Worm (Caenorhabditis elegans) whole organism, L2 larva: Measurements from ENCODE around the gene cpg-2.

Experiments used
- C34F6.9 ChIP-seq: fragments of 150-350 bp; optimal IDR thresholded peaks from 2 replicates; lab custom pipeline; 2014; ENCODE audit warnings: missing biosample characterization, missing genetic modification characterization
- F13H6.1 ChIP-seq: sonication (generic microtip); optimal IDR thresholded peaks from 2 replicates; lab custom pipeline; 2016; ENCODE audit warnings: missing genetic modification characterization, missing compliant biosample characterization
- R02D3.7 ChIP-seq: fragments of 150-350 bp; optimal IDR thresholded peaks from 2 replicates; lab custom pipeline; 2014; ENCODE audit warnings: missing biosample characterization, missing genetic modification characterization
- Y55F3AM.14 ChIP-seq: fragments of 200-800 bp; sonication (Bioruptor generic); optimal IDR thresholded peaks from 2 replicates; lab custom pipeline; 2018; ENCODE audit warnings: mild to moderate bottlenecking, missing genetic modification characterization, missing compliant biosample characterization
- ZK546.5 ChIP-seq: sonication (generic microtip); optimal IDR thresholded peaks from 2 replicates; lab custom pipeline; 2017; ENCODE audit warnings: missing biosample characterization, missing genetic modification characterization
- alr-1 ChIP-seq: fragments of 150-350 bp; optimal IDR thresholded peaks from 2 replicates; lab custom pipeline; 2014; ENCODE audit warnings: missing biosample characterization, missing genetic modification characterization
- aly-2 ChIP-seq: fragments of 150-350 bp; optimal IDR thresholded peaks from 2 replicates; lab custom pipeline; 2014; ENCODE audit warnings: missing biosample characterization, missing genetic modification characterization
- ama-1 ChIP-seq: fragments of 150-350 bp; optimal IDR thresholded peaks from 2 replicates; lab custom pipeline; 2018; ENCODE audit warnings: inconsistent platforms
- blmp-1 ChIP-seq: sonication (generic microtip); optimal IDR thresholded peaks from 2 replicates; lab custom pipeline; 2017; ENCODE audit warnings: missing genetic modification characterization, mild to moderate bottlenecking, missing compliant biosample characterization, antibody characterized with exemption, moderate library complexity; ENCODE audit not compliant: insufficient read depth
- ceh-16 ChIP-seq: fragments of 150-350 bp; optimal IDR thresholded peaks from 2 replicates; lab custom pipeline; 2014; ENCODE audit warnings: missing biosample characterization, missing genetic modification characterization
- ceh-82 ChIP-seq: fragments of 150-350 bp; optimal IDR thresholded peaks from 2 replicates; lab custom pipeline; 2014; ENCODE audit warnings: missing biosample characterization, missing genetic modification characterization
- crh-2 ChIP-seq: sonication (generic microtip); optimal IDR thresholded peaks from 2 replicates; lab custom pipeline; 2017; ENCODE audit warnings: missing biosample characterization, missing genetic modification characterization
- dmd-4 ChIP-seq: sonication (generic microtip); optimal IDR thresholded peaks from 2 replicates; lab custom pipeline; 2017; ENCODE audit warnings: missing biosample characterization, missing genetic modification characterization
- egl-27 ChIP-seq: sonication (generic microtip); optimal IDR thresholded peaks from 3 replicates; lab custom pipeline; 2017; ENCODE audit warnings: missing biosample characterization, missing genetic modification reagents, missing genetic modification characterization
- elt-1 ChIP-seq: fragments of 150-350 bp; optimal IDR thresholded peaks from 2 replicates; lab custom pipeline; 2014; ENCODE audit warnings: missing biosample characterization, missing genetic modification characterization
- elt-3 ChIP-seq: sonication (generic microtip); optimal IDR thresholded peaks from 2 replicates; lab custom pipeline; 2017; ENCODE audit warnings: missing biosample characterization, missing genetic modification characterization
- fos-1 ChIP-seq: fragments of 150-350 bp; optimal IDR thresholded peaks from 2 replicates; lab custom pipeline; 2014; ENCODE audit warnings: missing biosample characterization, missing genetic modification characterization
- gmeb-1 ChIP-seq: fragments of 150-350 bp; optimal IDR thresholded peaks from 2 replicates; lab custom pipeline; 2014; ENCODE audit warnings: missing biosample characterization, missing genetic modification characterization
- lin-11 ChIP-seq: fragments of 150-350 bp; sonication (generic microtip); optimal IDR thresholded peaks from 2 replicates; lab custom pipeline; 2014; ENCODE audit warnings: missing biosample characterization, missing genetic modification characterization, inconsistent platforms, mixed read lengths
- lin-13 ChIP-seq: fragments of 150-350 bp; optimal IDR thresholded peaks from 2 replicates; lab custom pipeline; 2014; ENCODE audit warnings: missing biosample characterization, missing genetic modification reagents, missing genetic modification characterization
- lin-39 ChIP-seq: fragments of 150-350 bp; optimal IDR thresholded peaks from 2 replicates; lab custom pipeline; 2014; ENCODE audit warnings: missing biosample characterization, missing genetic modification reagents, missing genetic modification characterization
- lsy-2 ChIP-seq, 2 experiments: fragments of 150-350 bp in 1 of 2; sonication (generic microtip) in 1 of 2; optimal IDR thresholded peaks; 2 replicates each; lab custom pipeline; 2014 to 2017; ENCODE audit warnings: missing biosample characterization in 2 of 2, missing genetic modification characterization in 2 of 2
- mab-5 ChIP-seq: fragments of 150-350 bp; optimal IDR thresholded peaks from 2 replicates; lab custom pipeline; 2014; ENCODE audit warnings: missing biosample characterization, missing genetic modification characterization
- mbf-1 ChIP-seq: sonication (generic microtip); optimal IDR thresholded peaks from 2 replicates; lab custom pipeline; 2017; ENCODE audit warnings: missing biosample characterization, missing genetic modification characterization
- mdl-1 ChIP-seq, 2 experiments: fragments of 150-350 bp in 1 of 2; sonication (generic microtip) in 1 of 2; optimal IDR thresholded peaks; 2 replicates each; lab custom pipeline; 2017; ENCODE audit warnings: missing biosample characterization in 2 of 2, missing genetic modification characterization in 2 of 2
- nhr-10 ChIP-seq: sonication (generic microtip); optimal IDR thresholded peaks from 2 replicates; lab custom pipeline; 2017; ENCODE audit warnings: missing biosample characterization, missing genetic modification characterization
- nhr-11 ChIP-seq: fragments of 150-350 bp; optimal IDR thresholded peaks from 2 replicates; lab custom pipeline; 2014; ENCODE audit warnings: missing biosample characterization, missing genetic modification characterization
- nhr-12 ChIP-seq: fragments of 150-350 bp; optimal IDR thresholded peaks from 2 replicates; lab custom pipeline; 2014; ENCODE audit warnings: missing biosample characterization, missing genetic modification characterization
- nhr-129 ChIP-seq: fragments of 150-350 bp; optimal IDR thresholded peaks from 2 replicates; lab custom pipeline; 2014; ENCODE audit warnings: missing biosample characterization, missing genetic modification characterization
- nhr-21 ChIP-seq: fragments of 150-350 bp; optimal IDR thresholded peaks from 2 replicates; lab custom pipeline; 2014; ENCODE audit warnings: missing biosample characterization, missing genetic modification characterization
- nhr-23 ChIP-seq: fragments of 150-350 bp; optimal IDR thresholded peaks from 2 replicates; lab custom pipeline; 2014; ENCODE audit warnings: missing biosample characterization, missing genetic modification reagents, missing genetic modification characterization
- nhr-237 ChIP-seq: fragments of 150-350 bp; optimal IDR thresholded peaks from 2 replicates; lab custom pipeline; 2014; ENCODE audit warnings: missing biosample characterization, missing genetic modification characterization
- nhr-25 ChIP-seq: fragments of 150-350 bp; sonication (generic microtip); optimal IDR thresholded peaks from 3 replicates; lab custom pipeline; 2014; ENCODE audit warnings: missing biosample characterization, missing genetic modification characterization
- nhr-6 ChIP-seq: fragments of 150-350 bp; optimal IDR thresholded peaks from 2 replicates; lab custom pipeline; 2014; ENCODE audit warnings: missing biosample characterization, missing genetic modification characterization
- nhr-77 ChIP-seq: fragments of 150-350 bp; optimal IDR thresholded peaks from 2 replicates; lab custom pipeline; 2014; ENCODE audit warnings: missing biosample characterization, missing genetic modification characterization
- peb-1 ChIP-seq: fragments of 150-350 bp; optimal IDR thresholded peaks from 2 replicates; lab custom pipeline; 2014; ENCODE audit warnings: missing biosample characterization, missing genetic modification characterization
- sem-4 ChIP-seq: fragments of 150-350 bp; optimal IDR thresholded peaks from 2 replicates; lab custom pipeline; 2014; ENCODE audit warnings: missing biosample characterization, missing genetic modification reagents, missing genetic modification characterization
- skn-1 ChIP-seq: sonication (generic microtip); optimal IDR thresholded peaks from 2 replicates; lab custom pipeline; 2017; ENCODE audit warnings: missing biosample characterization, missing genetic modification characterization
- sma-3 ChIP-seq: sonication (generic microtip); optimal IDR thresholded peaks from 2 replicates; lab custom pipeline; 2016; ENCODE audit warnings: missing genetic modification reagents, missing genetic modification characterization, missing compliant biosample characterization
- sma-9 ChIP-seq, 2 experiments: fragments of 150-350 bp in 1 of 2; sonication (generic microtip) in 1 of 2; optimal IDR thresholded peaks; 2 replicates each; lab custom pipeline; 2014 to 2016; ENCODE audit warnings: missing genetic modification characterization in 2 of 2, mild to moderate bottlenecking in 1 of 2, missing biosample characterization in 1 of 2, missing compliant biosample characterization in 1 of 2, missing genetic modification reagents in 1 of 2, moderate library complexity in 1 of 2
- snpc-4 ChIP-seq: fragments of 150-350 bp; optimal IDR thresholded peaks from 2 replicates; lab custom pipeline; 2014; ENCODE audit warnings: missing biosample characterization, missing genetic modification characterization
- unc-39 ChIP-seq: fragments of 150-350 bp; optimal IDR thresholded peaks from 2 replicates; lab custom pipeline; 2014; ENCODE audit warnings: missing biosample characterization, missing genetic modification characterization
- unc-55 ChIP-seq: fragments of 150-350 bp; sonication (generic microtip); optimal IDR thresholded peaks from 3 replicates; lab custom pipeline; 2014; ENCODE audit warnings: missing biosample characterization, missing genetic modification reagents, missing genetic modification characterization
- unc-62 ChIP-seq: fragments of 150-350 bp; optimal IDR thresholded peaks from 2 replicates; lab custom pipeline; 2014; ENCODE audit warnings: missing biosample characterization, missing genetic modification reagents, missing genetic modification characterization
- zag-1 ChIP-seq: fragments of 150-350 bp; optimal IDR thresholded peaks from 2 replicates; lab custom pipeline; 2014; ENCODE audit warnings: missing biosample characterization, missing genetic modification characterization
- ztf-1 ChIP-seq: fragments of 200-800 bp; sonication (Bioruptor generic); conservative IDR thresholded peaks from 2 replicates; pipeline ENCODE4 v1.3.6; 2022; ENCODE audit warnings: missing genetic modification characterization, missing compliant biosample characterization
- ztf-11 ChIP-seq: sonication (generic microtip); optimal IDR thresholded peaks from 2 replicates; lab custom pipeline; 2017; ENCODE audit warnings: missing biosample characterization, missing genetic modification characterization
- ztf-4 ChIP-seq: fragments of 150-350 bp; optimal IDR thresholded peaks from 2 replicates; lab custom pipeline; 2014; ENCODE audit warnings: missing biosample characterization, missing genetic modification characterization

The cpg-2 gene

DNA sequence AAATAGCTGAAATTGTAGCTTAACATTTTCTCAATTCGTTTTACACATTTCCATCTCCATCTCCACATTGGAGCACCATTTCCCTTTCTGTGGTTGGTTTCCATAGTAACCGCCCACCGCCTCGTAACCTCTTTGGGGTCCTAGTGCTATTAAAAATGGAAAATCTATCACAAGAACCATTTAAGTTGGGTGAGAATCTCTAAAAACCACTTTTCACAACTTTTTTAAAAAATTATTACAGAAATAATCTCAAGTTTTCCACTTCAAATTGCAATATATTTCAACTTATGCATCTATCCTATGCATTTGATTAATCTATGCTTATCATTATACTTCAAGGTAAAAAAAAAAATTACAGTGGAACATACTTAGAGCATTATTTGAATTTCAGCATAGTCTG is 33.8 kb downstream of the cpg-2 start, which contains the start of gene tmem-17:
Gene tmem-17 (plus strand): TSS at position 301 of the 400 bp plus-strand sequence.
- TF ChIP-seq mab-5 (tag; lab: Kevin White, UChicago) (no peak), egl-27 (no peak)

DNA sequence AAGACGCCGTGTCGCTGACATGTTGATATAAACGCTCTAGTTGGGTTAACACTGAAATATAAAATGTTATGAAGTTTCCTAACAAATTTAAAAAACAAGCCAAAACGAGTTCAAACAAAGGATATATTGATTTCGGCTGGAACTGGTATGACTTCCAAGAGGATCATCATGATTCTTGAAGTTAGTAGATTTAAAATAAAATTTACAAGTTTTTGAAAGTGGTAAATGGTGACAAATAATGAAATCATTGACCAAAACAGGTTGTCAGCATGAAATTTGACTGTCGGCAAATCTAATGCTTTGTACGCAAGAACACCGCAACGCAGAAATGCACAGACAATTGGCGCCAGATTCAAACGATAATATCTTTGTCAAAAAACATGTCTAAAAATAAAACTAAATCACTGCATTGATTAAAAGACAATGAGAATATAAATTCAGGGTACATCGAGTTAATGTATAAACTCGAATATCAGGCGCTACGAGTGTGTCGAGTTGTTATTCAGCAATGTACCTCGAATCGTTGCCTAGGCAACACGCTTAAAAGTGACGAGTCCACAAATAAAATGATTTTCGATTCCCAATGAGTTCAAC is 35.2 kb downstream of the cpg-2 start, which contains the start of the genes ubc-18 and R01H2.8:
Gene ubc-18 (minus strand): TSS at position 51 of the 594 bp plus-strand sequence.
Gene R01H2.8 (plus strand): TSS at position 544 of the 594 bp plus-strand sequence.
- no peak for TF ChIP-seq peb-1 (tag; lab: Kevin White, UChicago)
- no peak for TF ChIP-seq elt-1 (tag; lab: Kevin White, UChicago)
- no peak for TF ChIP-seq ceh-16 (tag; lab: Kevin White, UChicago)
- no peak for TF ChIP-seq ZK546.5 (tag; lab: Kevin White, UChicago)
- no peak for TF ChIP-seq blmp-1 (tag; lab: Kevin White, UChicago)
- TF ChIP-seq snpc-4 (tag; lab: Kevin White, UChicago) = no peak
- TF ChIP-seq unc-62 (GFP tag; lab: Kevin White, UChicago) = no peak
- no peak for TF ChIP-seq mbf-1 (tag; lab: Kevin White, UChicago)
- TF ChIP-seq lsy-2 (tag; optimal IDR thresholded peaks at IDR 0.05; lab: Kevin White, UChicago) = peak in 1 of 2 experiments; percentile 68
- no peak for TF ChIP-seq skn-1 (tag; lab: Kevin White, UChicago)
- TF ChIP-seq unc-55 = peak; percentile 56
- TF ChIP-seq nhr-10 = no peak
- TF ChIP-seq Y55F3AM.14 (GFP tag; lab: Kevin White, UChicago) = no peak
- TF ChIP-seq R02D3.7 (tag; lab: Kevin White, UChicago) = no peak
- no peak for TF ChIP-seq lin-13 (GFP tag; lab: Kevin White, UChicago)
- TF ChIP-seq nhr-11 = no peak
- no peak for TF ChIP-seq nhr-12 (tag; lab: Kevin White, UChicago)
- TF ChIP-seq crh-2 (tag; lab: Kevin White, UChicago) = peak; percentile 41
- TF ChIP-seq dmd-4 (tag; lab: Kevin White, UChicago) = no peak
- TF ChIP-seq nhr-21 = no peak
- no peak for TF ChIP-seq unc-39 (tag; lab: Kevin White, UChicago)
- TF ChIP-seq C34F6.9 (tag; lab: Kevin White, UChicago) = peak; percentile 65
- TF ChIP-seq nhr-25 (tag; lab: Kevin White, UChicago) = no peak
- TF ChIP-seq ama-1 (lab: Kevin White, UChicago) = no peak
- no peak for TF ChIP-seq alr-1 (tag; lab: Kevin White, UChicago)
- TF ChIP-seq nhr-237 (tag; lab: Kevin White, UChicago) = no peak
- TF ChIP-seq sem-4 (tag; lab: Kevin White, UChicago) = no peak
- TF ChIP-seq ztf-1 (GFP tag; lab: Robert Waterston, UW) = no peak
- no peak for TF ChIP-seq ceh-82 (tag; lab: Kevin White, UChicago)
- no peak for TF ChIP-seq lin-39
- no peak for TF ChIP-seq mab-5 (tag; lab: Kevin White, UChicago)
- no peak for TF ChIP-seq sma-3 (GFP tag; lab: Kevin White, UChicago)
- TF ChIP-seq ztf-4 = no peak
- no peak for TF ChIP-seq nhr-77 (tag; lab: Kevin White, UChicago)
- no peak for TF ChIP-seq zag-1 (tag; lab: Kevin White, UChicago)
- TF ChIP-seq F13H6.1 (tag; lab: Kevin White, UChicago) = no peak
- TF ChIP-seq lin-11 (tag; lab: Kevin White, UChicago) = no peak
- TF ChIP-seq gmeb-1 (tag; lab: Kevin White, UChicago) = peak; percentile 88
- no peak for TF ChIP-seq mdl-1 (tag; optimal IDR thresholded peaks at IDR 0.05; lab: Kevin White, UChicago)
- peak; percentile 68 for TF ChIP-seq nhr-129 (tag; lab: Kevin White, UChicago)
- TF ChIP-seq ztf-11 = no peak
- no peak for TF ChIP-seq nhr-6 (tag; lab: Kevin White, UChicago)
- no peak for TF ChIP-seq fos-1 (tag; lab: Kevin White, UChicago)
- TF ChIP-seq egl-27 = peak; percentile 17
- no peak for TF ChIP-seq nhr-23 (tag; lab: Kevin White, UChicago)
- peak; percentile 6 for TF ChIP-seq sma-9 (GFP tag; optimal IDR thresholded peaks at IDR 0.05; lab: Kevin White, UChicago)
- TF ChIP-seq sma-9 (tag; optimal IDR thresholded peaks at IDR 0.05; lab: Kevin White, UChicago) = no peak
- TF ChIP-seq elt-3 = no peak
- TF ChIP-seq aly-2 (tag; lab: Kevin White, UChicago) = no peak
